Worm (Caenorhabditis elegans) whole organism, L4 larva: ENCODE measurements around the gene Y44A6D.6.

Source experiments
- ceh-62 ChIP-seq: sonication (generic microtip); optimal IDR thresholded peaks from 2 replicates; lab custom pipeline; 2017; ENCODE audit warnings: missing biosample characterization, missing genetic modification characterization
- ces-1 ChIP-seq: fragments of 150-350 bp; sonication (generic microtip); optimal IDR thresholded peaks from 4 replicates; lab custom pipeline; 2014; ENCODE audit warnings: missing biosample characterization, missing genetic modification reagents, missing genetic modification characterization
- daf-12 ChIP-seq: fragments of 150-350 bp; optimal IDR thresholded peaks from 2 replicates; lab custom pipeline; 2014; ENCODE audit warnings: missing biosample characterization, missing genetic modification reagents, missing genetic modification characterization
- daf-16 ChIP-seq, 3 experiments: sonication (generic microtip); optimal IDR thresholded peaks; 2 replicates each; lab custom pipeline; 2016 to 2017; ENCODE audit warnings: missing genetic modification characterization in 3 of 3, missing genetic modification reagents in 3 of 3, mild to moderate bottlenecking in 2 of 3, missing compliant biosample characterization in 2 of 3, missing biosample characterization in 1 of 3, moderate library complexity in 1 of 3
- egl-27 ChIP-seq: sonication (generic microtip); optimal IDR thresholded peaks from 3 replicates; lab custom pipeline; 2017; ENCODE audit warnings: missing biosample characterization, missing genetic modification reagents, missing genetic modification characterization
- fkh-10 ChIP-seq: fragments of 150-350 bp; optimal IDR thresholded peaks from 2 replicates; lab custom pipeline; 2014; ENCODE audit warnings: missing biosample characterization, missing genetic modification reagents, missing genetic modification characterization
- hif-1 ChIP-seq, 2 experiments: sonication (generic microtip); optimal IDR thresholded peaks; 2 replicates each; lab custom pipeline; 2016 to 2017; ENCODE audit warnings: missing compliant biosample characterization in 2 of 2, missing genetic modification characterization in 2 of 2, missing genetic modification reagents in 2 of 2, missing genotype in 2 of 2, mild to moderate bottlenecking in 1 of 2
- hlh-30 ChIP-seq: sonication (generic microtip); optimal IDR thresholded peaks from 2 replicates; lab custom pipeline; 2017; ENCODE audit warnings: antibody characterized with exemption, mild to moderate bottlenecking, missing genetic modification characterization, missing compliant biosample characterization; ENCODE audit not compliant: insufficient read depth
- lim-7 ChIP-seq: fragments of 200-800 bp; sonication (Bioruptor generic); IDR thresholded peaks from 2 replicates; pipeline ENCODE4 v1.3.6; 2022; ENCODE audit warnings: missing genetic modification characterization, missing compliant biosample characterization
- lin-1 ChIP-seq: fragments of 200-800 bp; sonication (Bioruptor generic); IDR thresholded peaks from 2 replicates; pipeline ENCODE4 v1.3.6; 2022; ENCODE audit warnings: missing genetic modification reagents, missing genetic modification characterization, missing compliant biosample characterization
- lsy-2 ChIP-seq, 2 experiments: fragments of 150-350 bp in 1 of 2; sonication (generic microtip) in 1 of 2; optimal IDR thresholded peaks; 2 replicates each; lab custom pipeline; 2014 to 2017; ENCODE audit warnings: missing biosample characterization in 2 of 2, missing genetic modification characterization in 2 of 2
- mdl-1 ChIP-seq, 2 experiments: fragments of 150-350 bp in 1 of 2; sonication (generic microtip) in 1 of 2; optimal IDR thresholded peaks; 2 replicates each; lab custom pipeline; 2014 to 2017; ENCODE audit warnings: missing biosample characterization in 2 of 2, missing genetic modification characterization in 2 of 2
- nhr-28 ChIP-seq: fragments of 150-350 bp; optimal IDR thresholded peaks from 2 replicates; lab custom pipeline; 2014; ENCODE audit warnings: missing biosample characterization, missing genetic modification characterization
- pha-4 ChIP-seq, 2 experiments: fragments of 150-350 bp in 1 of 2; fragments of 200-800 bp in 1 of 2; sonication (Bioruptor generic) in 1 of 2; IDR thresholded peaks in 1 of 2; optimal IDR thresholded peaks in 1 of 2; 2 replicates each; pipeline versions ENCODE4 v1.3.6 to Lab custom; 2014 to 2022; ENCODE audit warnings: missing genetic modification characterization in 2 of 2, missing genetic modification reagents in 2 of 2, missing biosample characterization in 1 of 2, missing compliant biosample characterization in 1 of 2
- skn-1 ChIP-seq: fragments of 150-350 bp; optimal IDR thresholded peaks from 2 replicates; lab custom pipeline; 2014; ENCODE audit warnings: missing biosample characterization, missing genetic modification characterization
- unc-62 ChIP-seq, 3 experiments: fragments of 150-350 bp in 1 of 3; sonication (generic microtip); optimal IDR thresholded peaks in 2 of 3; peaks in 1 of 3; 1 replicate in 1 of 3; 2 replicates in 2 of 3; lab custom pipeline; 2014 to 2017; ENCODE audit warnings: missing biosample characterization in 3 of 3, missing genetic modification characterization in 3 of 3, missing genetic modification reagents in 3 of 3, missing genotype in 1 of 3

Y44A6D.6 gene

ce11 chrV:20851847-20852386 lies 44.8 kb downstream of the Y44A6D.6 start, which contains the start of gene ndua-1 (continued):
- TF ChIP-seq skn-1 (tag; lab: Kevin White, UChicago) (no peak), hif-1 (tag; optimal IDR thresholded peaks at IDR 0.05; lab: Kevin White, UChicago) (no peak), unc-62 (GFP tag; optimal IDR thresholded peaks at IDR 0.05 in 1 of 2; lab: Kevin White, UChicago) (no peak), unc-62 (tag; optimal IDR thresholded peaks at IDR 0.05; lab: Kevin White, UChicago) (no peak), lin-1 (GFP tag; lab: Robert Waterston, UW) (no peak), hlh-30 (tag; lab: Kevin White, UChicago) (no peak), pha-4 (GFP tag; IDR thresholded peaks at IDR 0.05; lab: Robert Waterston, UW) (no peak), pha-4 (tag; optimal IDR thresholded peaks at IDR 0.05; lab: Kevin White, UChicago) (no peak), mdl-1 (tag; optimal IDR thresholded peaks at IDR 0.05; lab: Kevin White, UChicago) (no peak), ces-1 (GFP tag; lab: Kevin White, UChicago) (peak; percentile 10)

ce11 chrV:20853581-20854161 lies 46.5 kb downstream of the Y44A6D.6 start, which contains the start of gene F31D4.5:
Gene F31D4.5 (plus strand): TSS chrV:20854071.
- peak in 1 of 2 experiments; percentile 81 for TF ChIP-seq unc-62 (GFP tag; optimal IDR thresholded peaks at IDR 0.05 in 1 of 2; lab: Kevin White, UChicago)
- TF ChIP-seq unc-62 (tag; optimal IDR thresholded peaks at IDR 0.05; lab: Kevin White, UChicago): no peak
- no peak for TF ChIP-seq daf-12
- no peak for TF ChIP-seq daf-16 (GFP tag; optimal IDR thresholded peaks at IDR 0.05; lab: Kevin White, UChicago)
- TF ChIP-seq daf-16 (tag; optimal IDR thresholded peaks at IDR 0.05; lab: Kevin White, UChicago): peak; percentile 56

ce11 chrV:20861080-20861479 lies 53.9 kb downstream of the Y44A6D.6 start, which contains the start of gene try-4:
Gene try-4 (minus strand): TSS chrV:20861153.
- TF ChIP-seq egl-27 (tag; lab: Kevin White, UChicago): no peak
- no peak for TF ChIP-seq lim-7 (GFP tag; lab: Robert Waterston, UW)
- TF ChIP-seq fkh-10 (GFP tag; lab: Kevin White, UChicago): no peak
- TF ChIP-seq unc-62 (GFP tag; optimal IDR thresholded peaks at IDR 0.05 in 1 of 2; lab: Kevin White, UChicago): peak in 1 of 2 experiments; percentile 97
- no peak for TF ChIP-seq unc-62 (tag; optimal IDR thresholded peaks at IDR 0.05; lab: Kevin White, UChicago)
- TF ChIP-seq nhr-28 (tag; lab: Kevin White, UChicago): peak; percentile 10
- no peak for TF ChIP-seq ceh-62 (tag; lab: Kevin White, UChicago)
- no peak for TF ChIP-seq lsy-2 (tag; optimal IDR thresholded peaks at IDR 0.05; lab: Kevin White, UChicago)
